Worm (Caenorhabditis elegans) whole organism, L4/young adult: ENCODE data around the gene frm-2.

Experiments used
- W03F9.2 ChIP-seq: fragments of 150-350 bp; optimal IDR thresholded peaks from 2 replicates; lab custom pipeline; 2014; ENCODE audit warnings: missing biosample characterization, missing genetic modification characterization
- dao-5 ChIP-seq: sonication (generic microtip); optimal IDR thresholded peaks from 2 replicates; lab custom pipeline; 2016; ENCODE audit warnings: missing genotype, missing genetic modification characterization, moderate library complexity, missing compliant biosample characterization
- him-1 ChIP-seq: sonication (generic microtip); optimal IDR thresholded peaks from 2 replicates; lab custom pipeline; 2016; ENCODE audit warnings: missing genotype, missing genetic modification reagents, missing genetic modification characterization, missing compliant biosample characterization

ce11 chrIII:6019512-6020209 lies 37.7 kb upstream of the frm-2 start, which contains the start of the genes npp-10 and cyk-3:
- no peak for TF ChIP-seq him-1
- TF ChIP-seq dao-5 (tag; lab: Kevin White, UChicago), result no peak
- TF ChIP-seq W03F9.2 (tag; lab: Kevin White, UChicago), result no peak
